Worm (Caenorhabditis elegans) whole organism, young adult: Measurements from ENCODE around the gene kmo-1.

Experiments
- F22D6.2 ChIP-seq: sonication (generic microtip); optimal IDR thresholded peaks from 2 replicates; lab custom pipeline; 2016; ENCODE audit warnings: mild to moderate bottlenecking, missing genetic modification characterization, missing compliant biosample characterization
- F49E8.2 ChIP-seq: sonication (generic microtip); optimal IDR thresholded peaks from 3 replicates; lab custom pipeline; 2017; ENCODE audit warnings: missing genetic modification characterization, mild to moderate bottlenecking, missing compliant biosample characterization, antibody characterized with exemption, moderate library complexity; ENCODE audit not compliant: insufficient read depth
- K11D2.4 ChIP-seq: fragments of 200-800 bp; sonication (Bioruptor generic); IDR thresholded peaks from 2 replicates; pipeline ENCODE4 v1.3.6; 2022; ENCODE audit warnings: missing genetic modification reagents, missing genetic modification characterization, missing compliant biosample characterization
- aptf-2 ChIP-seq: fragments of 200-800 bp; sonication (Bioruptor generic); conservative IDR thresholded peaks from 2 replicates; pipeline ENCODE4 v1.3.6; 2022; ENCODE audit warnings: missing genetic modification reagents, missing genetic modification characterization, missing compliant biosample characterization
- attf-3 ChIP-seq: fragments of 200-800 bp; sonication (Bioruptor generic); conservative IDR thresholded peaks from 2 replicates; pipeline ENCODE4 v1.3.6; 2022; ENCODE audit warnings: missing genetic modification reagents, missing genetic modification characterization, missing compliant biosample characterization
- egl-18 ChIP-seq: fragments of 200-800 bp; sonication (Bioruptor generic); IDR thresholded peaks from 2 replicates; pipeline ENCODE4 v1.3.6; 2022; ENCODE audit warnings: missing genetic modification reagents, missing genetic modification characterization, missing compliant biosample characterization
- lir-1 ChIP-seq: fragments of 200-800 bp; sonication (Bioruptor generic); conservative IDR thresholded peaks from 2 replicates; pipeline ENCODE4 v1.3.6; 2022; ENCODE audit warnings: missing genetic modification reagents, missing genetic modification characterization, missing compliant biosample characterization
- lsy-27 ChIP-seq: sonication (generic microtip); optimal IDR thresholded peaks from 2 replicates; lab custom pipeline; 2017; ENCODE audit warnings: missing genetic modification characterization, mild to moderate bottlenecking, missing compliant biosample characterization, antibody characterized with exemption, missing genotype, borderline replicate concordance; ENCODE audit not compliant: insufficient read depth
- madf-3 ChIP-seq: fragments of 200-800 bp; sonication (Bioruptor generic); IDR thresholded peaks from 2 replicates; pipeline ENCODE4 v1.3.6; 2022; ENCODE audit warnings: missing genetic modification reagents, missing genetic modification characterization, missing compliant biosample characterization
- nhr-120 ChIP-seq: fragments of 200-800 bp; sonication (Bioruptor generic); IDR thresholded peaks from 2 replicates; pipeline ENCODE4 v1.3.6; 2022; ENCODE audit warnings: missing genetic modification characterization, missing compliant biosample characterization
- nhr-27 ChIP-seq: fragments of 200-800 bp; sonication (Bioruptor generic); optimal IDR thresholded peaks from 2 replicates; lab custom pipeline; 2018; ENCODE audit warnings: mild to moderate bottlenecking, missing genetic modification characterization, moderate library complexity, missing compliant biosample characterization
- pha-4 ChIP-seq: fragments of 150-350 bp; sonication (generic microtip); optimal IDR thresholded peaks from 2 replicates; lab custom pipeline; 2014; ENCODE audit warnings: missing biosample characterization, missing genetic modification reagents, missing genetic modification characterization
- unc-62 ChIP-seq: fragments of 150-350 bp; optimal IDR thresholded peaks from 2 replicates; lab custom pipeline; 2014; ENCODE audit warnings: missing biosample characterization, missing genetic modification reagents, missing genetic modification characterization
- zim-3 ChIP-seq: sonication (generic microtip); optimal IDR thresholded peaks from 2 replicates; lab custom pipeline; 2017; ENCODE audit warnings: mild to moderate bottlenecking, missing genetic modification characterization, moderate library complexity, missing compliant biosample characterization

DNA sequence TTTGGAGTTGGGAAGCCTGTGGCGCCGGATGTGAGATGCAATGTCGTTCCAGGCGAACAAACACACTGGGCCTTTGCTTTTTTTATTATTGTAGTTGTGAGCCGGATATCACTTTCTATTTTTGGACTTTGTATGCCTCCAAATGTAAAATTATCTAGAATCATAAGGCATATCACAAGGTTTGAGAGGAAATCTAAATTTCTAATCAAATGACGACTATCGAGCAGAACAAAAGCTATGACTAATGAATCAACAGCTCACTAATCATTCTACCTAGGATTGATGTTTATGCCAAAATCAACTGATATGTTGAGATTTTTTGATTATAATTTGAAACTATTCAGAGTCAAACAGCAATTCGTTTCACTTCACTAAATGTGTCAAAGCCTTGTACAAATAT is 32.4 kb downstream of the kmo-1 start:
- TF ChIP-seq F22D6.2 (tag; lab: Kevin White, UChicago) = no peak
- no peak for TF ChIP-seq lsy-27 (tag; lab: Kevin White, UChicago)
- TF ChIP-seq aptf-2 (GFP tag; lab: Robert Waterston, UW) = no peak
- no peak for TF ChIP-seq attf-3 (GFP tag; lab: Robert Waterston, UW)
- no peak for TF ChIP-seq unc-62 (GFP tag; lab: Kevin White, UChicago)
- TF ChIP-seq pha-4 = no peak
- no peak for TF ChIP-seq madf-3 (GFP tag; lab: Robert Waterston, UW)
- TF ChIP-seq egl-18 = no peak
- TF ChIP-seq K11D2.4 (GFP tag; lab: Robert Waterston, UW) = no peak
- TF ChIP-seq lir-1 = no peak
- no peak for TF ChIP-seq zim-3 (tag; lab: Kevin White, UChicago)
- no peak for TF ChIP-seq nhr-27 (tag; lab: Kevin White, UChicago)
- no peak for TF ChIP-seq F49E8.2 (tag; lab: Kevin White, UChicago)
- no peak for TF ChIP-seq nhr-120 (GFP tag; lab: Robert Waterston, UW)
